Worm (Caenorhabditis elegans) whole organism, L3 larva: Measurements from ENCODE around the gene srbc-31.

ENCODE experiments used
- R02D3.7 ChIP-seq: fragments of 150-350 bp; optimal IDR thresholded peaks from 2 replicates; lab custom pipeline; 2014; ENCODE audit warnings: missing biosample characterization, missing genetic modification characterization
- ZK546.5 ChIP-seq: sonication (generic microtip); optimal IDR thresholded peaks from 2 replicates; lab custom pipeline; 2017; ENCODE audit warnings: missing biosample characterization, missing genetic modification characterization
- ceh-16 ChIP-seq: sonication (generic microtip); optimal IDR thresholded peaks from 2 replicates; lab custom pipeline; 2017; ENCODE audit warnings: missing biosample characterization, missing genetic modification characterization
- ceh-28 ChIP-seq: fragments of 150-350 bp; optimal IDR thresholded peaks from 2 replicates; lab custom pipeline; 2014; ENCODE audit warnings: missing biosample characterization, missing genetic modification reagents, missing genetic modification characterization
- ceh-9 ChIP-seq: sonication (generic microtip); optimal IDR thresholded peaks from 2 replicates; lab custom pipeline; 2018; ENCODE audit warnings: missing biosample characterization, missing genetic modification characterization
- daf-12 ChIP-seq: fragments of 150-350 bp; optimal IDR thresholded peaks from 2 replicates; lab custom pipeline; 2014; ENCODE audit warnings: missing biosample characterization, missing genetic modification reagents, missing genetic modification characterization
- egl-27 ChIP-seq: sonication (generic microtip); optimal IDR thresholded peaks from 4 replicates; lab custom pipeline; 2017; ENCODE audit warnings: missing biosample characterization, missing genetic modification reagents, missing genetic modification characterization
- elt-1 ChIP-seq: fragments of 150-350 bp; optimal IDR thresholded peaks from 2 replicates; lab custom pipeline; 2014; ENCODE audit warnings: missing biosample characterization, missing genetic modification characterization
- elt-2 ChIP-seq: sonication (generic microtip); optimal IDR thresholded peaks from 2 replicates; lab custom pipeline; 2016; ENCODE audit warnings: missing genetic modification reagents, mild to moderate bottlenecking, missing genetic modification characterization, missing compliant biosample characterization
- elt-3 ChIP-seq, 3 experiments: fragments of 150-350 bp in 1 of 3; sonication (generic microtip) in 2 of 3; optimal IDR thresholded peaks; 2 replicates in 2 of 3; 4 replicates in 1 of 3; lab custom pipeline; 2014 to 2017; ENCODE audit warnings: missing biosample characterization in 3 of 3, missing genetic modification characterization in 3 of 3
- fkh-10 ChIP-seq: sonication (generic microtip); optimal IDR thresholded peaks from 2 replicates; lab custom pipeline; 2017; ENCODE audit warnings: missing biosample characterization, missing genetic modification reagents, missing genetic modification characterization
- hmg-11 ChIP-seq: sonication (generic microtip); optimal IDR thresholded peaks from 2 replicates; lab custom pipeline; 2016; ENCODE audit warnings: missing genetic modification characterization, missing compliant biosample characterization
- jun-1 ChIP-seq: fragments of 150-350 bp; optimal IDR thresholded peaks from 2 replicates; lab custom pipeline; 2014; ENCODE audit warnings: missing biosample characterization, missing genetic modification reagents, missing genetic modification characterization
- mdl-1 ChIP-seq: fragments of 150-350 bp; optimal IDR thresholded peaks from 2 replicates; lab custom pipeline; 2014; ENCODE audit warnings: missing biosample characterization, missing genetic modification characterization
- mml-1 ChIP-seq: fragments of 150-350 bp; sonication (generic microtip); optimal IDR thresholded peaks from 3 replicates; lab custom pipeline; 2014; ENCODE audit warnings: missing biosample characterization, missing genetic modification characterization
- nfya-1 ChIP-seq: sonication (generic microtip); optimal IDR thresholded peaks from 2 replicates; lab custom pipeline; 2017; ENCODE audit warnings: missing genetic modification characterization, mild to moderate bottlenecking, missing compliant biosample characterization, antibody characterized with exemption, moderate library complexity; ENCODE audit not compliant: insufficient read depth
- nhr-11 ChIP-seq: fragments of 150-350 bp; optimal IDR thresholded peaks from 2 replicates; lab custom pipeline; 2014; ENCODE audit warnings: missing biosample characterization, missing genetic modification characterization
- nhr-25 ChIP-seq: sonication (generic microtip); optimal IDR thresholded peaks from 2 replicates; lab custom pipeline; 2017; ENCODE audit warnings: missing biosample characterization, missing genetic modification characterization
- nhr-28 ChIP-seq: fragments of 150-350 bp; optimal IDR thresholded peaks from 2 replicates; lab custom pipeline; 2014; ENCODE audit warnings: missing biosample characterization, missing genetic modification characterization
- nhr-43 ChIP-seq: sonication (generic microtip); optimal IDR thresholded peaks from 2 replicates; lab custom pipeline; 2016; ENCODE audit warnings: mild to moderate bottlenecking, missing genetic modification characterization, missing compliant biosample characterization; ENCODE audit not compliant: poor library complexity, severe bottlenecking
- nhr-67 ChIP-seq: fragments of 150-350 bp; optimal IDR thresholded peaks from 2 replicates; lab custom pipeline; 2014; ENCODE audit warnings: missing biosample characterization, missing genetic modification characterization
- nhr-76 ChIP-seq: fragments of 150-350 bp; sonication (generic microtip); optimal IDR thresholded peaks from 5 replicates; lab custom pipeline; 2014; ENCODE audit warnings: missing biosample characterization, missing genetic modification characterization
- pha-4 ChIP-seq: fragments of 150-350 bp; optimal IDR thresholded peaks from 2 replicates; lab custom pipeline; 2014; ENCODE audit warnings: missing biosample characterization, missing genetic modification reagents, missing genetic modification characterization
- pqm-1 ChIP-seq: fragments of 150-350 bp; optimal IDR thresholded peaks from 2 replicates; lab custom pipeline; 2017; ENCODE audit warnings: missing biosample characterization, missing genetic modification characterization, inconsistent platforms
- sea-2 ChIP-seq: fragments of 150-350 bp; sonication (generic microtip); optimal IDR thresholded peaks from 4 replicates; lab custom pipeline; 2014; ENCODE audit warnings: missing biosample characterization, missing genetic modification reagents, missing genetic modification characterization
- skn-1 ChIP-seq: fragments of 150-350 bp; optimal IDR thresholded peaks from 2 replicates; lab custom pipeline; 2014; ENCODE audit warnings: missing biosample characterization, missing genetic modification characterization
- snpc-4 ChIP-seq: fragments of 150-350 bp; optimal IDR thresholded peaks from 2 replicates; lab custom pipeline; 2014; ENCODE audit warnings: missing biosample characterization, missing genetic modification characterization
- tbx-2 ChIP-seq: sonication (generic microtip); optimal IDR thresholded peaks from 2 replicates; lab custom pipeline; 2016; ENCODE audit warnings: mild to moderate bottlenecking, missing genetic modification characterization, missing compliant biosample characterization
- ztf-11 ChIP-seq: fragments of 150-350 bp; optimal IDR thresholded peaks from 2 replicates; lab custom pipeline; 2014; ENCODE audit warnings: missing biosample characterization, missing genetic modification characterization
- ztf-4 ChIP-seq: fragments of 150-350 bp; optimal IDR thresholded peaks from 2 replicates; lab custom pipeline; 2014; ENCODE audit warnings: missing biosample characterization, missing genetic modification characterization

srbc-31 gene

DNA sequence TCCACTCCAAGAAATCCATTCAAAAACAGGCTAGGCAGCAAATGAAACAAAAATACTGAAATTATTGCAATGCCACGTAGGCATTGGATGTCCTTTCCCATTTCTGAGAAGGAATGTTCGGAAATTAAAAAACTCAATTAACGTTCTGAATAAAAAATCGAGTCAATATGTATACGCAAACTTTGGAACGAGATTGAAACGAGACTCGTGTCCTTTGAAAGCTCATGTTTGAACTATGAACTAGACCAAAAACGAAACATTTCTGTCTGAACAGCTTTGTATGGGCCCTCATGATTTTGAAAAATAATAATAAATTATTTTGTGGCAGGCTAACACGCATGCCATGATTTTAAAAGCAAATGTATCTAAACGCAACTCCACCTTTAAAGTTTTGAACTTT, 2.4 kb downstream of the srbc-31 start, which contains the start of gene oac-2:
oac-2 (minus strand) TSS at position 101 of the 400 bp plus-strand sequence.
- TF ChIP-seq fkh-10 (GFP tag; lab: Kevin White, UChicago) (no peak), nhr-43 (no peak), nhr-25 (tag; lab: Kevin White, UChicago) (no peak), ceh-9 (tag; lab: Kevin White, UChicago) (no peak), nhr-67 (tag; lab: Kevin White, UChicago) (no peak), ztf-11 (tag; lab: Kevin White, UChicago) (no peak), egl-27 (no peak), mml-1 (no peak), jun-1 (no peak), nfya-1 (tag; lab: Kevin White, UChicago) (no peak), R02D3.7 (tag; lab: Kevin White, UChicago) (no peak), ceh-16 (tag; lab: Kevin White, UChicago) (no peak)

DNA sequence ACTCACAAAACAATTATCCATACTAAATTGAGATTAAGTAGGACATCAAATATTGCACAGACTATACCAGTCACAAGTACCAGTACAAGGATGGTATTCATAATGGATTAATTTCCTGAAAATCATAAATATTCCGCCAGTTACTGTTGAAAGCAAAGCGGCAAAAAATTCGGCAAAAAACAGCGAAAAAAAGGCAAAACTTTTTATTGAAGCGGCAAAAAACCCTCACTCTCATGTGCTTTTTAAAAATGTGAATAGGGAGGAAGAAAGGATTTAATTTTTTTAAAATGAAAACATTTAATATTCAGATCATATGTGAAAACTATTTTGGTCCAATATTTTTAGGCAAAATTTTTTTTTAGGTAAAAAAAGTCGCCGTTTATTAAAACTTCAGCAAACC, 6.6 kb downstream of the srbc-31 start, which contains the start of gene srbc-29:
srbc-29 (minus strand) TSS at position 101 of the 400 bp plus-strand sequence.
- no peak for TF ChIP-seq nhr-67 (tag; lab: Kevin White, UChicago)

DNA sequence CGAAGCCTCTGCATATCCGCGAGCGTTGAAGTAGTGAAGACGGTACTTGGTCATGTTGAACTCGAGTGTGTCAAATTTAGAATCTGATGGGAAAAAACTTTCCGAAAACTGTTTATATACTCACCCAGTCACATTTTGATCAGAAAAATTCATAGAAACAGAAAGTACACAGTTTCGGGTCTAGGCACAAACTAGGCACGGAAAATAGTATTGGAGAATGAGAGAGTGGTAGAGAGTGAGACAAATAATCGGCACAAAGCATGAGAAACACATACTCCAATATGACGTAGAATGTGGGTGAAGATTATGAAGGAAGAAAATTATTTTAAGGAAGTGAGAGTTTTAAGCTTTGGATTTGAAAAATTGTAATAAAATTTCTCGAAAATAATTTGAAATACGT, 9.0 kb downstream of the srbc-31 start, which contains the start of gene gst-33:
gst-33 (minus strand) TSS at position 127 of the 400 bp plus-strand sequence.
- TF ChIP-seq nhr-43 (peak; percentile 18), elt-2 (tag; lab: Kevin White, UChicago) (peak; percentile 63), ceh-28 (tag; lab: Kevin White, UChicago) (peak; percentile 4), jun-1 (no peak), mdl-1 (tag; lab: Kevin White, UChicago) (no peak), pqm-1 (tag; lab: Kevin White, UChicago) (peak; percentile 67)

DNA sequence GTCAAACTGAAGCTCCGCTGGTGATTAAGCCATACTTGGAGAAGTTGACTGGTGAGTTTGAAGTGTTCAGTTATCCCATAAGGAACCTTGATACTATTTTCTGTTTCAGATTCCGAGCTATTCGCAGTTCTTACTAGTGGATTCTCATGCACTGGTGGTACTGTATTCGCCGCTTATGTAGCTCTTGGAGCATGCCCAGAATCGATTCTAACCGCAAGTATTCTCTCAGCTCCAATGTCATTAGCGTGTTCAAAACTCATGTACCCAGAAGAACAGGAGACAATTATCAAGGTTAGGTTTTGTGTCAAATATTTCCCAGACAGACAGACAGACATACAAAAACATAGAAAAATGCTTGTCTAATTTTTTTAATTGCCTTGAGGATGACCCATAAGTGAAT, 12.5 kb downstream of the srbc-31 start:
- TF ChIP-seq fkh-10 (GFP tag; lab: Kevin White, UChicago) = no peak
- no peak for TF ChIP-seq hmg-11
- TF ChIP-seq nhr-25 (tag; lab: Kevin White, UChicago) = no peak
- TF ChIP-seq nhr-28 (tag; lab: Kevin White, UChicago) = no peak
- TF ChIP-seq nhr-76 (tag; lab: Kevin White, UChicago) = no peak
- no peak for TF ChIP-seq daf-12 (tag; lab: Kevin White, UChicago)
- TF ChIP-seq nhr-11 (tag; lab: Kevin White, UChicago) = no peak
- no peak for TF ChIP-seq snpc-4
- no peak for TF ChIP-seq egl-27
- TF ChIP-seq pqm-1 (tag; lab: Kevin White, UChicago) = no peak
- TF ChIP-seq nfya-1 (tag; lab: Kevin White, UChicago) = no peak
- TF ChIP-seq elt-1 = no peak
- no peak for TF ChIP-seq elt-3 (tag; optimal IDR thresholded peaks at IDR 0.05; lab: Kevin White, UChicago)
- no peak for TF ChIP-seq tbx-2 (tag; lab: Kevin White, UChicago)
- TF ChIP-seq, all 47 proteins: peak for 0

DNA sequence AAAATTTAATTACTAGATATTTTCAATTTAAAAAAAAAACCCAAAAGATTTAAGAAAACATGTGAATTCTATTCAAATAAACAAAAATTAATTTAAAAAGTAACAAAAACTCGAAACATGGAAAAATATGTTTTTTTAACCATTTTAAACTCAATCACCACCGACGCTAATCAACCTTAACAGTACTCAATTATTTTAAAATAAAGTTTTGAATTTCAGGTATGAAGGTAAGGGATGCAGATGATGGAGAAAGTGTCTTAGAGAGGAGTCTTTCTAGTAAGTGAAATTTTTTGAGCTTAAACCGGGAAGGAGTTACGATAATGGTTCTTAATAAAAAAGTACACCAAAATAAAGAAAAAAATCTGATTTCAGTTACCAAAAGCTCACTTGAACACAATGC, 13.9 kb downstream of the srbc-31 start, which contains the start of gene slc-28.1:
slc-28.1 (plus strand) TSS at position 301 of the 400 bp plus-strand sequence.
- TF ChIP-seq ztf-4 (tag; lab: Kevin White, UChicago) (no peak), sea-2 (no peak), tbx-2 (tag; lab: Kevin White, UChicago) (no peak), jun-1 (no peak)
- TF ChIP-seq, all 47 proteins: peak for 0

DNA sequence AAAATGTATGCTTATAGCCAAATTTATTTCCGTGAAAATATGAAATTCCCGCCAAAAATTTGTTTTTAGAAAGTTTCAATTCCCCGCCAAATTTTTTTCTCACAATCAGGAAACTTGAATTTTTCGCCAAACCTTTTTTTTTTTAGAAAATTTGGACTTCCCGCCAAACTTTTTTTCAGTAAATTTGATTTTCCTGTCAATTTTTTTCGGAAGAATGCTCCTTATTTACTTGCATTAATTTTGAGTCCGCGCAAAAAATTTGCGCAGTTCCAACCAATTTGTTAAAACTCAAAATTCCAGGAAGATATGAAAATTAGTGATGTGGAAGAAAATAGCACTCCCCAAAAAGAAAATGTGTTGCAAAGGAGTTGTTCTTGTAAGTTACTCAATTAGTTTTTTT, 17.5 kb downstream of the srbc-31 start, which contains the start of gene slc-28.2:
slc-28.2 (plus strand) TSS at position 301 of the 400 bp plus-strand sequence.
- no peak for TF ChIP-seq pha-4 (tag; lab: Kevin White, UChicago)
- TF ChIP-seq ZK546.5 (tag; lab: Kevin White, UChicago) = no peak
- no peak for TF ChIP-seq elt-2 (tag; lab: Kevin White, UChicago)
- no peak for TF ChIP-seq jun-1
- no peak for TF ChIP-seq skn-1 (tag; lab: Kevin White, UChicago)
- TF ChIP-seq snpc-4 = no peak
- TF ChIP-seq nfya-1 (tag; lab: Kevin White, UChicago) = no peak
